Fruit fly (Drosophila melanogaster): ENCODE results near the gene EMC2B.

Gene EMC2B

DNA sequence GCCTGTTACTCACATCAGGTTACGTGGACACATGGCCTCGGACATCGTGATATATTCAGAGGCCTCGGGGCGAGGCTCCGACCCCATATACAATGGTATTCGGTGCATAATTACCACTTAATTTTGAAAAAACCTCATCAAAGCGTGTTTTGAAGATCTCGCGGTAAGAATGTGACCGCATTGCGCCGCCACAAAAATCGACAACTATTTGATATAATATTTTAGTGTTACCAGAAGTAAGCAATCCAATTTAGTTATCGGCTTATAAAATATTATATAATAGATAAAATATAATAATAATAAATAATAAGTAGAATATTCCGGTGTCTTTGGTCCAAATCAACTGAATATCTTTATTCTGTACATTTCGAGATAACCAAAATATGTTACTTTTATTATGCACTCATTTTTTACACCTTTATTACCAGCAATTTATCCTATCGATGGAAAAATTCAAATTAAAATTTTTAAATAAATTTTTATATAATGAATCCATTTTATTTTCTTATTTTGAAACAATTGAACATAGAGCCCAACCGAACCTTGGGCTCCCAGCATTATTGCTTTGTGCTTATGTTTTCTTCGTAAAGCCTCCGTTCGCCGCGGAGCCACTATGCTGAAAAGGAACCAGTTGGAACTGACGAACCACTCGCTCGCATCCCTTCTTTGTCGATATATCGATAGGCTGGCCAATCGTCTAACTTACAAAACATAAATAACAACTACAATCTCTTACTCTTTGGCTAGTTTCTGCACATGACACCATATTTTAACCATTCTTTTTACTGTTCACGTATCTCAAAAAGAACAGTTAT lies 48.5 kb upstream of the EMC2B start, which contains the start of the genes CG18213 and Trm7-32 (continued):
- no peak for TF ChIP-seq ssp (GFP tag; IDR thresholded peaks at IDR 0.05)
- TF ChIP-seq CG2120 (GFP tag; optimal IDR thresholded peaks at IDR 0.05), result peak; percentile 59
- no peak for TF ChIP-seq cg (GFP tag; optimal IDR thresholded peaks at IDR 0.05)
- TF ChIP-seq ac (GFP tag; optimal IDR thresholded peaks at IDR 0.05), result no peak
- peak in 1 of 2 experiments; percentile 18 for TF ChIP-seq insv (GFP tag; optimal IDR thresholded peaks at IDR 0.05)
- no peak for TF ChIP-seq tap (tag; optimal IDR thresholded peaks at IDR 0.05)
- no peak for TF ChIP-seq CG1792 (GFP tag; optimal IDR thresholded peaks at IDR 0.05)
- TF ChIP-seq nerfin-2 (GFP tag; IDR thresholded peaks at IDR 0.05; ENCODE audit: partially characterized antibody), result peak; percentile 36; the same call in 1 of the 2 replicates
- TF ChIP-seq CG13296 (GFP tag; optimal IDR thresholded peaks at IDR 0.05), result no peak
- TF ChIP-seq unc-4 (GFP tag; IDR thresholded peaks at IDR 0.05; ENCODE audit: partially characterized antibody), result peak; percentile 81
- TF ChIP-seq CG13775 (GFP tag; optimal IDR thresholded peaks at IDR 0.05), result peak; percentile 17
- TF ChIP-seq mirr (GFP tag; optimal IDR thresholded peaks at IDR 0.05), result no peak
- no peak for TF ChIP-seq CG17385 (GFP tag; optimal IDR thresholded peaks at IDR 0.05)
- TF ChIP-seq MESR4 (GFP tag; optimal IDR thresholded peaks at IDR 0.05), result peak; percentile 72
- TF ChIP-seq CG32767 (GFP tag; IDR thresholded peaks at IDR 0.05), result no peak
- peak; percentile 80 for TF ChIP-seq mld (GFP tag; IDR thresholded peaks at IDR 0.05; ENCODE audit: partially characterized antibody)
- no peak for TF ChIP-seq Antp (GFP tag; optimal IDR thresholded peaks at IDR 0.05)
- TF ChIP-seq CG6854 (GFP tag; optimal IDR thresholded peaks at IDR 0.05), result no peak
- TF ChIP-seq Xbp1 (GFP tag; optimal IDR thresholded peaks at IDR 0.05), result peak; percentile 47
- TF ChIP-seq bbx (GFP tag; IDR thresholded peaks at IDR 0.05; ENCODE audit: partially characterized antibody), result peak; percentile 89
- TF ChIP-seq Doc3 (GFP tag; IDR thresholded peaks at IDR 0.05; ENCODE audit: partially characterized antibody), result peak; percentile 76
- TF ChIP-seq CG2202 (tag; optimal IDR thresholded peaks at IDR 0.05), result no peak
- no peak for TF ChIP-seq CG10321 (GFP tag; IDR thresholded peaks at IDR 0.05)
- no peak for TF ChIP-seq Ravus (GFP tag; IDR thresholded peaks at IDR 0.05)
- TF ChIP-seq gfzf (GFP tag; optimal IDR thresholded peaks at IDR 0.05), result peak; percentile 62
- TF ChIP-seq CG9817 (tag; optimal IDR thresholded peaks at IDR 0.05), result peak; percentile 35
- TF ChIP-seq CG12659 (GFP tag; optimal IDR thresholded peaks at IDR 0.05), result peak; percentile 55
- peak; percentile 89 for TF ChIP-seq row (GFP tag; IDR thresholded peaks at IDR 0.05)
- no peak for TF ChIP-seq CG8478 (optimal IDR thresholded peaks at IDR 0.05)
- TF ChIP-seq Tbp (GFP tag; optimal IDR thresholded peaks at IDR 0.05), result no peak
- peak; percentile 85 for TF ChIP-seq CG14860 (GFP tag; IDR thresholded peaks at IDR 0.05; ENCODE audit: partially characterized antibody)
- no peak for TF ChIP-seq cato (GFP tag; optimal IDR thresholded peaks at IDR 0.05; ENCODE audit: borderline replicate concordance)
- TF ChIP-seq CG16815 (GFP tag; optimal IDR thresholded peaks at IDR 0.05), result no peak
- TF ChIP-seq Dp (GFP tag; optimal IDR thresholded peaks at IDR 0.05), result peak; percentile 71
- TF ChIP-seq nau (GFP tag; optimal IDR thresholded peaks at IDR 0.05), result no peak
- no peak for TF ChIP-seq chif (GFP tag; optimal IDR thresholded peaks at IDR 0.05)
- no peak for TF ChIP-seq CG14050 (GFP tag; IDR thresholded peaks at IDR 0.05)
- no peak for TF ChIP-seq CG8944 (GFP tag; optimal IDR thresholded peaks at IDR 0.05)
- TF ChIP-seq jumu (GFP tag; optimal IDR thresholded peaks at IDR 0.05), result no peak

DNA sequence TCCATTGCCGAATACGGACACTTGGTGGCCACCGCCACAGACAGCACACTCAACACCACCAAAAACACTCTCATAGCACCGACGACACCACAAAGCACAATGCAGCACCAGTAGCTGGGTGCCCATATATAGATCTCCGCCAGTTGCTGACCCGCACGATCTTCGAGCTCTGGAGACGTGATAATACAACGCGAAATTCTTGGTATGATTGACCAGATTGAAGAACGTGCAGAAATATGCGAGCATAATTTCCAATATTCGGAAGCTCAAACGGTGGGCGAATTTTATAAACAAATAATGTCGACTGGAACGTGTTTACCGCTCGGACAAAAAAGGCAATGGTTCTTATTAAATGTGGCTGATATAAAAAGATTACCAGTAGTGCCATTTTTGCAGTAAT lies 44.3 kb upstream of the EMC2B start, which contains the start of gene CG4009:
TSS of gene CG4009 (minus strand) at position 101 of the 400 bp plus-strand sequence.
- no peak for TF ChIP-seq sna (GFP tag; IDR thresholded peaks at IDR 0.05; ENCODE audit: partially characterized antibody)
- no peak for TF ChIP-seq ken (GFP tag; IDR thresholded peaks at IDR 0.05)
- TF ChIP-seq cwo (GFP tag; optimal IDR thresholded peaks at IDR 0.05), result no peak
- no peak for TF ChIP-seq Scr (GFP tag; IDR thresholded peaks at IDR 0.05; ENCODE audit: partially characterized antibody)
- TF ChIP-seq CG1233 (GFP tag; optimal IDR thresholded peaks at IDR 0.05), result no peak
- no peak for TF ChIP-seq Blimp-1 (GFP tag; optimal IDR thresholded peaks at IDR 0.05)
- no peak for TF ChIP-seq CG3726 (GFP tag; IDR thresholded peaks at IDR 0.05)
- no peak for TF ChIP-seq CG7839 (tag; optimal IDR thresholded peaks at IDR 0.05)
